Worm (Caenorhabditis elegans) whole organism, midembryonic: ENCODE data around the gene C36A4.11.

Experiments
- cog-1 ChIP-seq: sonication (generic microtip); optimal IDR thresholded peaks from 2 replicates; lab custom pipeline; 2016; ENCODE audit warnings: missing genetic modification characterization, missing compliant biosample characterization
- ref-1 ChIP-seq: fragments of 200-800 bp; sonication (Bioruptor generic); conservative IDR thresholded peaks from 2 replicates; pipeline ENCODE4 v1.3.6; 2022; ENCODE audit warnings: missing genetic modification reagents, missing genetic modification characterization, missing compliant biosample characterization
- ztf-29 ChIP-seq: fragments of 200-800 bp; sonication (Bioruptor generic); IDR thresholded peaks from 2 replicates; pipeline ENCODE4 v1.3.6; 2022; ENCODE audit warnings: missing genetic modification reagents, missing genetic modification characterization, missing compliant biosample characterization

DNA sequence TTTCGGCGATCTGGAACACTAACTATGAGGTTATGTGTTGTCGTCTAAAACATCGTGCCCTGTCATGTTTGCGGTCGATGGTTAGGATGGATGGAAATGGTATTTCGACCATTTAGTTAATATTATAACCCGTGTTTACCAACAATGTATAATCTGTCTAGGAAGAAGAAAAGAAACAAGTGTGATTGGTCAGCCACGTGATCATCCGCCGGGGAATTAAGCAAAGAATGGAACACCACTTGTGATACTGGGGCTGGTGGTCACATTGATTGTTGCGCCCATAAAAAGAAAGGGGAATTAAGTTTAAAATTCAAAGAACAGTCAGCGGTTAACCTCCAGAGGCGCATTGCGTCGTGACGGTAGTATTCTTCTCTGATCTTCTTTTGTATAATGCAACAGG, 35.2 kb downstream of the C36A4.11 start:
- TF ChIP-seq cog-1, result no peak
- no peak for TF ChIP-seq ref-1 (GFP tag; lab: Robert Waterston, UW)
- TF ChIP-seq ztf-29, result no peak
